Worm (Caenorhabditis elegans) whole organism, L1 larva: ENCODE data around the gene F01E11.3.

Source experiments
- ceh-82 ChIP-seq, 3 experiments: fragments of 150-350 bp in 1 of 3; sonication (generic microtip) in 2 of 3; optimal IDR thresholded peaks; 2 replicates each; lab custom pipeline; 2014 to 2017; ENCODE audit warnings: missing biosample characterization in 3 of 3, missing genetic modification characterization in 3 of 3
- elt-3 ChIP-seq, 6 experiments: fragments of 150-350 bp in 1 of 6; sonication (generic microtip); optimal IDR thresholded peaks; 2 replicates each; lab custom pipeline; 2017 to 2018; ENCODE audit warnings: missing biosample characterization in 6 of 6, missing genetic modification characterization in 6 of 6, inconsistent platforms in 1 of 6
- fkh-4 ChIP-seq: sonication (generic microtip); optimal IDR thresholded peaks from 2 replicates; lab custom pipeline; 2016; ENCODE audit warnings: missing compliant biosample characterization, missing genetic modification characterization, borderline replicate concordance
- lin-39 ChIP-seq: fragments of 150-350 bp; optimal IDR thresholded peaks from 2 replicates; lab custom pipeline; 2014; ENCODE audit warnings: missing biosample characterization, missing genetic modification reagents, missing genetic modification characterization
- lsy-2 ChIP-seq, 2 experiments: fragments of 150-350 bp; optimal IDR thresholded peaks; 2 replicates each; lab custom pipeline; 2014; ENCODE audit warnings: missing biosample characterization in 2 of 2, missing genetic modification characterization in 2 of 2
- tlp-1 ChIP-seq: fragments of 150-350 bp; optimal IDR thresholded peaks from 2 replicates; lab custom pipeline; 2014; ENCODE audit warnings: missing biosample characterization, missing genetic modification characterization
- unc-130 ChIP-seq: fragments of 150-350 bp; optimal IDR thresholded peaks from 2 replicates; lab custom pipeline; 2017; ENCODE audit warnings: missing biosample characterization, missing genetic modification characterization, inconsistent platforms

DNA sequence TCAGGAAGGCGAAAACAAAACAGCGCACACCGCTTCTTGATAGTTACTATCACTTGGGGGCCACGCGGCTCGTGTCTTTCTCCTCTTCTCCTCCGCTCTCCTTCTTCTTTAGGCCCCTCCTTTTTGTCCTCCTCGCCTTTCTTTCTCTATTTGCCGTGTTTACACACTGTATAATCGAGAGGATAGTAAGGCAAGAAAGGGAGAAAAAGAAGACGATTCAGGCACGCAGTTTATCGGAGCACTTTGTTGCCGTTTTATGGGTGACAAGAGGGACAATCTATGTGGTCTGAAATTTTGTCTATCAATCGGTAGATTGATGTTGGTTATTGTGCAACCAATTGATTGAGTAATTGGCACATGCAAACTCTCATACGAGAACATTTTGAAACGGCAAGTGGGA, 35.0 kb upstream of the F01E11.3 start, which contains the start of gene F14B8.6:
- no peak for TF ChIP-seq tlp-1
- no peak for TF ChIP-seq fkh-4 (tag; lab: Kevin White, UChicago)
- TF ChIP-seq lsy-2 (tag; optimal IDR thresholded peaks at IDR 0.05; lab: Kevin White, UChicago), result no peak
- no peak for TF ChIP-seq lin-39 (tag; lab: Kevin White, UChicago)
- no peak for TF ChIP-seq ceh-82 (tag; optimal IDR thresholded peaks at IDR 0.05; lab: Kevin White, UChicago)
- no peak for TF ChIP-seq elt-3 (tag; optimal IDR thresholded peaks at IDR 0.05; lab: Kevin White, UChicago)
- TF ChIP-seq unc-130 (tag; lab: Kevin White, UChicago), result no peak
